Worm (Caenorhabditis elegans) whole organism, L2 larva: ENCODE results near the gene abu-13.
A peak's percentile ranks its signal among the peaks of the same experiment; 100 is the strongest.

Experiments used
- C34F6.9 ChIP-seq: fragments of 150-350 bp; optimal IDR thresholded peaks from 2 replicates; lab custom pipeline; 2014; ENCODE audit warnings: missing biosample characterization, missing genetic modification characterization
- F13H6.1 ChIP-seq: sonication (generic microtip); optimal IDR thresholded peaks from 2 replicates; lab custom pipeline; 2016; ENCODE audit warnings: missing genetic modification characterization, missing compliant biosample characterization
- R02D3.7 ChIP-seq: fragments of 150-350 bp; optimal IDR thresholded peaks from 2 replicates; lab custom pipeline; 2014; ENCODE audit warnings: missing biosample characterization, missing genetic modification characterization
- Y55F3AM.14 ChIP-seq: fragments of 200-800 bp; sonication (Bioruptor generic); optimal IDR thresholded peaks from 2 replicates; lab custom pipeline; 2018; ENCODE audit warnings: mild to moderate bottlenecking, missing genetic modification characterization, missing compliant biosample characterization
- ZK546.5 ChIP-seq: sonication (generic microtip); optimal IDR thresholded peaks from 2 replicates; lab custom pipeline; 2017; ENCODE audit warnings: missing biosample characterization, missing genetic modification characterization
- alr-1 ChIP-seq: fragments of 150-350 bp; optimal IDR thresholded peaks from 2 replicates; lab custom pipeline; 2014; ENCODE audit warnings: missing biosample characterization, missing genetic modification characterization
- aly-2 ChIP-seq: fragments of 150-350 bp; optimal IDR thresholded peaks from 2 replicates; lab custom pipeline; 2014; ENCODE audit warnings: missing biosample characterization, missing genetic modification characterization
- blmp-1 ChIP-seq: sonication (generic microtip); optimal IDR thresholded peaks from 2 replicates; lab custom pipeline; 2017; ENCODE audit warnings: missing genetic modification characterization, mild to moderate bottlenecking, missing compliant biosample characterization, antibody characterized with exemption, moderate library complexity; ENCODE audit not compliant: insufficient read depth
- ceh-16 ChIP-seq: fragments of 150-350 bp; optimal IDR thresholded peaks from 2 replicates; lab custom pipeline; 2014; ENCODE audit warnings: missing biosample characterization, missing genetic modification characterization
- ceh-82 ChIP-seq: fragments of 150-350 bp; optimal IDR thresholded peaks from 2 replicates; lab custom pipeline; 2014; ENCODE audit warnings: missing biosample characterization, missing genetic modification characterization
- crh-2 ChIP-seq: sonication (generic microtip); optimal IDR thresholded peaks from 2 replicates; lab custom pipeline; 2017; ENCODE audit warnings: missing biosample characterization, missing genetic modification characterization
- dmd-4 ChIP-seq: sonication (generic microtip); optimal IDR thresholded peaks from 2 replicates; lab custom pipeline; 2017; ENCODE audit warnings: missing biosample characterization, missing genetic modification characterization
- egl-27 ChIP-seq: sonication (generic microtip); optimal IDR thresholded peaks from 3 replicates; lab custom pipeline; 2017; ENCODE audit warnings: missing biosample characterization, missing genetic modification reagents, missing genetic modification characterization
- elt-1 ChIP-seq: fragments of 150-350 bp; optimal IDR thresholded peaks from 2 replicates; lab custom pipeline; 2014; ENCODE audit warnings: missing biosample characterization, missing genetic modification characterization
- elt-3 ChIP-seq: sonication (generic microtip); optimal IDR thresholded peaks from 2 replicates; lab custom pipeline; 2017; ENCODE audit warnings: missing biosample characterization, missing genetic modification characterization
- fos-1 ChIP-seq: fragments of 150-350 bp; optimal IDR thresholded peaks from 2 replicates; lab custom pipeline; 2014; ENCODE audit warnings: missing biosample characterization, missing genetic modification characterization
- gmeb-1 ChIP-seq: fragments of 150-350 bp; optimal IDR thresholded peaks from 2 replicates; lab custom pipeline; 2014; ENCODE audit warnings: missing biosample characterization, missing genetic modification characterization
- lin-11 ChIP-seq: fragments of 150-350 bp; sonication (generic microtip); optimal IDR thresholded peaks from 2 replicates; lab custom pipeline; 2014; ENCODE audit warnings: missing biosample characterization, missing genetic modification characterization, inconsistent platforms, mixed read lengths
- lin-39 ChIP-seq: fragments of 150-350 bp; optimal IDR thresholded peaks from 2 replicates; lab custom pipeline; 2014; ENCODE audit warnings: missing biosample characterization, missing genetic modification reagents, missing genetic modification characterization
- lsy-2 ChIP-seq, 2 experiments: fragments of 150-350 bp in 1 of 2; sonication (generic microtip) in 1 of 2; optimal IDR thresholded peaks; 2 replicates each; lab custom pipeline; 2014 to 2017; ENCODE audit warnings: missing biosample characterization in 2 of 2, missing genetic modification characterization in 2 of 2
- mab-5 ChIP-seq: fragments of 150-350 bp; optimal IDR thresholded peaks from 2 replicates; lab custom pipeline; 2014; ENCODE audit warnings: missing biosample characterization, missing genetic modification characterization
- mbf-1 ChIP-seq: sonication (generic microtip); optimal IDR thresholded peaks from 2 replicates; lab custom pipeline; 2017; ENCODE audit warnings: missing biosample characterization, missing genetic modification characterization
- mdl-1 ChIP-seq, 2 experiments: fragments of 150-350 bp in 1 of 2; sonication (generic microtip) in 1 of 2; optimal IDR thresholded peaks; 2 replicates each; lab custom pipeline; 2017; ENCODE audit warnings: missing biosample characterization in 2 of 2, missing genetic modification characterization in 2 of 2
- nhr-10 ChIP-seq: sonication (generic microtip); optimal IDR thresholded peaks from 2 replicates; lab custom pipeline; 2017; ENCODE audit warnings: missing biosample characterization, missing genetic modification characterization
- nhr-11 ChIP-seq: fragments of 150-350 bp; optimal IDR thresholded peaks from 2 replicates; lab custom pipeline; 2014; ENCODE audit warnings: missing biosample characterization, missing genetic modification characterization
- nhr-12 ChIP-seq: fragments of 150-350 bp; optimal IDR thresholded peaks from 2 replicates; lab custom pipeline; 2014; ENCODE audit warnings: missing biosample characterization, missing genetic modification characterization
- nhr-129 ChIP-seq: fragments of 150-350 bp; optimal IDR thresholded peaks from 2 replicates; lab custom pipeline; 2014; ENCODE audit warnings: missing biosample characterization, missing genetic modification characterization
- nhr-21 ChIP-seq: fragments of 150-350 bp; optimal IDR thresholded peaks from 2 replicates; lab custom pipeline; 2014; ENCODE audit warnings: missing biosample characterization, missing genetic modification characterization
- nhr-23 ChIP-seq: fragments of 150-350 bp; optimal IDR thresholded peaks from 2 replicates; lab custom pipeline; 2014; ENCODE audit warnings: missing biosample characterization, missing genetic modification reagents, missing genetic modification characterization
- nhr-237 ChIP-seq: fragments of 150-350 bp; optimal IDR thresholded peaks from 2 replicates; lab custom pipeline; 2014; ENCODE audit warnings: missing biosample characterization, missing genetic modification characterization
- nhr-25 ChIP-seq: fragments of 150-350 bp; sonication (generic microtip); optimal IDR thresholded peaks from 3 replicates; lab custom pipeline; 2014; ENCODE audit warnings: missing biosample characterization, missing genetic modification characterization
- nhr-6 ChIP-seq: fragments of 150-350 bp; optimal IDR thresholded peaks from 2 replicates; lab custom pipeline; 2014; ENCODE audit warnings: missing biosample characterization, missing genetic modification characterization
- nhr-77 ChIP-seq: fragments of 150-350 bp; optimal IDR thresholded peaks from 2 replicates; lab custom pipeline; 2014; ENCODE audit warnings: missing biosample characterization, missing genetic modification characterization
- peb-1 ChIP-seq: fragments of 150-350 bp; optimal IDR thresholded peaks from 2 replicates; lab custom pipeline; 2014; ENCODE audit warnings: missing biosample characterization, missing genetic modification characterization
- skn-1 ChIP-seq: sonication (generic microtip); optimal IDR thresholded peaks from 2 replicates; lab custom pipeline; 2017; ENCODE audit warnings: missing biosample characterization, missing genetic modification characterization
- sma-3 ChIP-seq: sonication (generic microtip); optimal IDR thresholded peaks from 2 replicates; lab custom pipeline; 2016; ENCODE audit warnings: missing genetic modification reagents, missing genetic modification characterization, missing compliant biosample characterization
- sma-9 ChIP-seq, 2 experiments: fragments of 150-350 bp in 1 of 2; sonication (generic microtip) in 1 of 2; optimal IDR thresholded peaks; 2 replicates each; lab custom pipeline; 2014 to 2016; ENCODE audit warnings: missing genetic modification characterization in 2 of 2, mild to moderate bottlenecking in 1 of 2, missing biosample characterization in 1 of 2, missing compliant biosample characterization in 1 of 2, missing genetic modification reagents in 1 of 2, moderate library complexity in 1 of 2
- snpc-4 ChIP-seq: fragments of 150-350 bp; optimal IDR thresholded peaks from 2 replicates; lab custom pipeline; 2014; ENCODE audit warnings: missing biosample characterization, missing genetic modification characterization
- unc-39 ChIP-seq: fragments of 150-350 bp; optimal IDR thresholded peaks from 2 replicates; lab custom pipeline; 2014; ENCODE audit warnings: missing biosample characterization, missing genetic modification characterization
- unc-55 ChIP-seq: fragments of 150-350 bp; sonication (generic microtip); optimal IDR thresholded peaks from 3 replicates; lab custom pipeline; 2014; ENCODE audit warnings: missing biosample characterization, missing genetic modification reagents, missing genetic modification characterization
- zag-1 ChIP-seq: fragments of 150-350 bp; optimal IDR thresholded peaks from 2 replicates; lab custom pipeline; 2014; ENCODE audit warnings: missing biosample characterization, missing genetic modification characterization
- ztf-1 ChIP-seq: fragments of 200-800 bp; sonication (Bioruptor generic); conservative IDR thresholded peaks from 2 replicates; pipeline ENCODE4 v1.3.6; 2022; ENCODE audit warnings: missing genetic modification characterization, missing compliant biosample characterization
- ztf-11 ChIP-seq: sonication (generic microtip); optimal IDR thresholded peaks from 2 replicates; lab custom pipeline; 2017; ENCODE audit warnings: missing biosample characterization, missing genetic modification characterization
- ztf-4 ChIP-seq: fragments of 150-350 bp; optimal IDR thresholded peaks from 2 replicates; lab custom pipeline; 2014; ENCODE audit warnings: missing biosample characterization, missing genetic modification characterization

Gene abu-13

DNA sequence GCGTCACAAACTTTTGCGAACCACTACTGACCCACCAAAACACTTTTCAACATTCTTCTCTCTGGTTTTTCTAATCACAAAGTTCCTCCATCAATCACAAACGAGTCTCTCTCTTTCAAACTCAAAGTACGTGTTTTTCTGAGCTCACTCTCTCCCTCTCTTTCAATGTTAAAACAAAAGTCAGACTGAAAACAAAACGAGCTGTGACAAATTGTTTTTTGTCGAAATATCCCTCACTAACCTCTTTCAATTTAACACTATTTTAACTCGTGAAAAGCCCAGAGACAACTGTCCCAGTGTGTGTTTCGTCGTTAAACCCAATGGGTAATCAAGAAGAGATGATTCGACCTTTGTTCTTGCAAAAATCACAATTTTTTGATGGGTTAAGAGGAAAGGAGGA, 42.4 kb upstream of the abu-13 start (continued):
- TF ChIP-seq alr-1 (tag; lab: Kevin White, UChicago) (no peak), nhr-237 (no peak), nhr-10 (tag; lab: Kevin White, UChicago) (no peak), nhr-25 (tag; lab: Kevin White, UChicago) (no peak), lin-39 (tag; lab: Kevin White, UChicago) (peak; percentile 12), nhr-6 (tag; lab: Kevin White, UChicago) (peak; percentile 60)

DNA sequence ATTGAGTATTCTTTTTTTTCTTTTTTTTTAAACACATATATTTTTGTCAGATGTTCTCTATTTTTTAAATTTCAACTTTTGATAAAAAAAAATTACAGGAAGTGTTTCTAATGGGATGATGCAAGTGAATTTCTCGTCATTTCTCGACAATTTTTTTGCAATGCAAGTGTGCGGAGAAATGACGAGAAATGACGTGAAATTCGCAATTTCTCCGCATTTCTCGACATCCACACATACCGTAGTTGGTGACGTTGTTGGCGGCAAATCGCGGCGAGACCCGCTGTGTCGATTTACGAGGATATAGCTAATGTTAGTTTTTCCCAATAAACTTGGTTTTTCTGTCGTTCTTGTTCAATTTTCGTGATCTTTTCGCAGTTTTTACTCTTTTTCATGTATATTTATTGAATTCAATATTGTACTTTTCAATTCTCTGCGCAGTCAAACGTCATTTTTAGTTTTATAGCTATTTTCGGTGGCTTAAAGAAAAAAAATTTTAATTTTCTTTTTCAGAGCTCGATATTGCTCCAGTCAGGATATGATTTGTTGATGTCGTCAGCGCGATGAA, 36.4 kb upstream of the abu-13 start, which contains the start of gene F31E3.6:
Gene F31E3.6, plus strand, starts transcription at position 93 of the 565 bp plus-strand sequence.
- peak; percentile 22 to 79 for TF ChIP-seq lsy-2 (tag; optimal IDR thresholded peaks at IDR 0.05; lab: Kevin White, UChicago)

DNA sequence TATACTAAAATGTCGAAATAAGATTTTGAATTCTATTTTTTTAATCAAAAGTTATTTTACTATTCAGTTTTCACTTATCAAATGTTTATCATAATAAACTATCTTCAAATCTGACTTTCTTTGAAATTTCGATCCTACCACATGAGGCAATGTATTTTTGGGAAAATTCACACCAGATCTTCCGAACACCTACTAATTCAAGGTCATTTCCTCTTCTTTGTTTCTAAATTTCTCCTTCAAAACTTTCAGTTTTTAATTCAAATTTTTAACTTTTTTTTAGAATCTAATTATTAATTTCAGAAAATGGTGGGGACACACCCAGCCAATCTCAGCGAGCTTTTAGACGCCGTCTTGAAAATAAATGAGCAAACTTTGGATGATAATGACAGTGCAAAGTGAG, 33.9 kb upstream of the abu-13 start, which contains the start of gene ceh-20:
Gene ceh-20, plus strand, starts transcription at position 301 of the 400 bp plus-strand sequence.
- TF ChIP-seq ztf-4 (tag; lab: Kevin White, UChicago): no peak
- no peak for TF ChIP-seq nhr-77 (tag; lab: Kevin White, UChicago)
- TF ChIP-seq nhr-23 (tag; lab: Kevin White, UChicago): no peak
- no peak for TF ChIP-seq lin-39 (tag; lab: Kevin White, UChicago)
- TF ChIP-seq R02D3.7: no peak
- no peak for TF ChIP-seq lin-11 (tag; lab: Kevin White, UChicago)
- TF ChIP-seq ztf-11 (tag; lab: Kevin White, UChicago): no peak
- TF ChIP-seq unc-39 (tag; lab: Kevin White, UChicago): no peak
- no peak for TF ChIP-seq peb-1 (tag; lab: Kevin White, UChicago)
- TF ChIP-seq nhr-10 (tag; lab: Kevin White, UChicago): no peak
- no peak for TF ChIP-seq fos-1 (tag; lab: Kevin White, UChicago)
- TF ChIP-seq mab-5 (tag; lab: Kevin White, UChicago): no peak
- no peak for TF ChIP-seq crh-2

DNA sequence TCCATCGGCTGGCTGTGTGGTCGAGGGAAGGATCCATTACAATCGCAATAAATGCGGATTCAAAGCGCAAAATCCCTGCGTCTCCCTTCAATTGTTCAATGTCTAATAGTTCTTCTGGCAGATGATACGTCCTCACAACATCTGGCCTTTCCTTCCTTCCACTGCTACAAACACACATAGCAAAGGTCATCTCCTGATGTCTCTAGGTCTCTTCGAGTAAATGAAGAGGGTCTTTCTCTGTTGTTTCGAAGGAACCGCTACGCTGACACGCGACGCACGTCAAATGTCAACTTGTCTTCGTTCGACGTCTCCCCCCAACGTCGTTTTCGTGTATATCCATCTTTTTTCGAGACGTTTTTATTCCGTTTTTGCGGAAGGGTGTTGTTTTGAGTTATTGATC, 33.2 kb upstream of the abu-13 start:
- TF ChIP-seq dmd-4 (tag; lab: Kevin White, UChicago) (no peak), aly-2 (tag; lab: Kevin White, UChicago) (no peak), crh-2 (peak; percentile 71), sma-3 (peak; percentile 57), skn-1 (tag; lab: Kevin White, UChicago) (no peak), mbf-1 (tag; lab: Kevin White, UChicago) (no peak), fos-1 (tag; lab: Kevin White, UChicago) (peak; percentile 64), ztf-11 (tag; lab: Kevin White, UChicago) (no peak), nhr-12 (no peak), sma-9 (GFP tag; optimal IDR thresholded peaks at IDR 0.05; lab: Kevin White, UChicago) (peak; percentile 61), sma-9 (tag; optimal IDR thresholded peaks at IDR 0.05; lab: Kevin White, UChicago) (no peak), ztf-4 (tag; lab: Kevin White, UChicago) (peak; percentile 27), Y55F3AM.14 (GFP tag; lab: Kevin White, UChicago) (no peak), ceh-16 (no peak), zag-1 (tag; lab: Kevin White, UChicago) (peak; percentile 27), elt-3 (tag; lab: Kevin White, UChicago) (no peak), snpc-4 (tag; lab: Kevin White, UChicago) (no peak), egl-27 (tag; lab: Kevin White, UChicago) (peak; percentile 50), unc-39 (tag; lab: Kevin White, UChicago) (no peak), mab-5 (tag; lab: Kevin White, UChicago) (peak; percentile 75), blmp-1 (tag; lab: Kevin White, UChicago) (peak; percentile 64), nhr-11 (tag; lab: Kevin White, UChicago) (no peak), nhr-129 (tag; lab: Kevin White, UChicago) (peak; percentile 88), elt-1 (no peak), nhr-10 (tag; lab: Kevin White, UChicago) (no peak), peb-1 (tag; lab: Kevin White, UChicago) (no peak), alr-1 (tag; lab: Kevin White, UChicago) (no peak), C34F6.9 (tag; lab: Kevin White, UChicago) (peak; percentile 94), ZK546.5 (no peak), gmeb-1 (tag; lab: Kevin White, UChicago) (no peak), nhr-23 (tag; lab: Kevin White, UChicago) (no peak), lin-11 (tag; lab: Kevin White, UChicago) (peak; percentile 15), ztf-1 (GFP tag; lab: Robert Waterston, UW) (no peak), ceh-82 (no peak), mdl-1 (tag; optimal IDR thresholded peaks at IDR 0.05; lab: Kevin White, UChicago) (peak in 1 of 2 experiments; percentile 5), unc-55 (GFP tag; lab: Kevin White, UChicago) (peak; percentile 22), F13H6.1 (tag; lab: Kevin White, UChicago) (peak; percentile 71), R02D3.7 (no peak), nhr-25 (tag; lab: Kevin White, UChicago) (peak; percentile 86), nhr-21 (tag; lab: Kevin White, UChicago) (peak; percentile 80), nhr-237 (no peak), nhr-77 (tag; lab: Kevin White, UChicago) (no peak), lin-39 (tag; lab: Kevin White, UChicago) (peak; percentile 59)
